Worm (Caenorhabditis elegans): ENCODE results near the gene F32D8.4.
A peak's percentile ranks its signal among the peaks of the same experiment; 100 is the strongest.

Gene F32D8.4

DNA sequence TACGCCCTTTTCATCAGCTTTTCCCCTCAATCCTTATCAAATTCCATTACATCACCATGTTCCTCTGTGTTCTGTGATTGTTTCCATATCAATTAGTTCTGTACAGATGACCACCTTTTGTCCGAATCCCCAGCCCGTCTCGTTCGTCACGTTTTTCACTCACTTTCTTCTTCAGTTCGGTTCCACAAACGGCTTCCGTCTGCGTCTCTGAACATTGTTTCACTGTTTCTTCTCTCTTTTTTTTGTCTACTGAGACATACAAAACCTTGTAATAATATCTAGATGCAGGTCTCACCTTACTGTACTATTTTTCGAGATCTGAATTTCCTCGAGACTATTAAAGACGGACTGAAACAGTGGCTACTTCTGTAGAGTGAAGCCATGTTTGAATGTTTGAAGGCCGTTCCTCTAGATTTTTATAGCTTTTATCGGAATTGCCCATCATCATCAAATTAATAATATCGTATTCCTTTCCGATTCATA is 6.9 kb downstream of the F32D8.4 start, which contains the start of gene F32D8.3:
TSS of gene F32D8.3 (plus strand) at position 433 of the 483 bp plus-strand sequence.
- TF ChIP-seq syd-9 (tag; optimal IDR thresholded peaks at IDR 0.05), result no peak
- no peak for TF ChIP-seq ceh-2 (tag; optimal IDR thresholded peaks at IDR 0.05)
- no peak for TF ChIP-seq hlh-8 (tag; optimal IDR thresholded peaks at IDR 0.05)
- no peak for TF ChIP-seq nfya-1 (tag; optimal IDR thresholded peaks at IDR 0.05)
- no peak for TF ChIP-seq ztf-16 (tag; optimal IDR thresholded peaks at IDR 0.05)
- no peak for TF ChIP-seq K09A11.1 (tag; optimal IDR thresholded peaks at IDR 0.05; ENCODE audit: insufficient read depth)
- TF ChIP-seq dve-1 (tag; optimal IDR thresholded peaks at IDR 0.05), result no peak
- TF ChIP-seq hlh-15 (tag; optimal IDR thresholded peaks at IDR 0.05), result no peak
- TF ChIP-seq rnt-1 (tag; optimal IDR thresholded peaks at IDR 0.05), result no peak
- TF ChIP-seq ceh-18 (tag; optimal IDR thresholded peaks at IDR 0.05), result no peak
- no peak for TF ChIP-seq ref-2 (tag; optimal IDR thresholded peaks at IDR 0.05)
- no peak for TF ChIP-seq pqm-1 (tag; optimal IDR thresholded peaks at IDR 0.05)
- TF ChIP-seq hlh-30 (tag; optimal IDR thresholded peaks at IDR 0.05; ENCODE audit: insufficient read depth), result no peak
- no peak for TF ChIP-seq eyg-1 (tag; optimal IDR thresholded peaks at IDR 0.05)
- TF ChIP-seq T23F11.4 (GFP tag; optimal IDR thresholded peaks at IDR 0.05), result no peak
- no peak for TF ChIP-seq nhr-11 (tag; optimal IDR thresholded peaks at IDR 0.05)

ce11 chrV:10883478-10883877 is 9.9 kb downstream of the F32D8.4 start, which contains the start of gene F32D8.2:
TSS of gene F32D8.2 (plus strand) at chrV:10883778.
- no peak for TF ChIP-seq madf-2 (tag; optimal IDR thresholded peaks at IDR 0.05)
- TF ChIP-seq C08G9.2 (tag; optimal IDR thresholded peaks at IDR 0.05), result no peak
- TF ChIP-seq F13H6.1 (tag; optimal IDR thresholded peaks at IDR 0.05), result no peak
- TF ChIP-seq che-1 (tag; optimal IDR thresholded peaks at IDR 0.05), result no peak
- no peak for TF ChIP-seq pha-4 (tag; optimal IDR thresholded peaks at IDR 0.05)
- TF ChIP-seq sdc-2 (tag; optimal IDR thresholded peaks at IDR 0.05), result no peak
- no peak for TF ChIP-seq nhr-11 (tag; optimal IDR thresholded peaks at IDR 0.05)
- no peak for TF ChIP-seq nhr-232 (tag; optimal IDR thresholded peaks at IDR 0.05)
- no peak for TF ChIP-seq elt-4 (tag; optimal IDR thresholded peaks at IDR 0.05)
- no peak for TF ChIP-seq fax-1 (tag; optimal IDR thresholded peaks at IDR 0.05)
- TF ChIP-seq ceh-19 (GFP tag; optimal IDR thresholded peaks at IDR 0.05), result no peak
- TF ChIP-seq hlh-6 (tag; optimal IDR thresholded peaks at IDR 0.05), result no peak
- no peak for TF ChIP-seq lin-11 (tag; optimal IDR thresholded peaks at IDR 0.05)
- no peak for TF ChIP-seq ceh-24 (tag; optimal IDR thresholded peaks at IDR 0.05)
- TF ChIP-seq fkh-10 (GFP tag; optimal IDR thresholded peaks at IDR 0.05), result no peak
- no peak for TF ChIP-seq dve-1 (tag; optimal IDR thresholded peaks at IDR 0.05)
- no peak for TF ChIP-seq ceh-31 (tag; optimal IDR thresholded peaks at IDR 0.05)
- TF ChIP-seq unc-3 (GFP tag; conservative IDR thresholded peaks at IDR 0.05), result no peak
- TF ChIP-seq unc-3 (tag; optimal IDR thresholded peaks at IDR 0.05), result no peak

DNA sequence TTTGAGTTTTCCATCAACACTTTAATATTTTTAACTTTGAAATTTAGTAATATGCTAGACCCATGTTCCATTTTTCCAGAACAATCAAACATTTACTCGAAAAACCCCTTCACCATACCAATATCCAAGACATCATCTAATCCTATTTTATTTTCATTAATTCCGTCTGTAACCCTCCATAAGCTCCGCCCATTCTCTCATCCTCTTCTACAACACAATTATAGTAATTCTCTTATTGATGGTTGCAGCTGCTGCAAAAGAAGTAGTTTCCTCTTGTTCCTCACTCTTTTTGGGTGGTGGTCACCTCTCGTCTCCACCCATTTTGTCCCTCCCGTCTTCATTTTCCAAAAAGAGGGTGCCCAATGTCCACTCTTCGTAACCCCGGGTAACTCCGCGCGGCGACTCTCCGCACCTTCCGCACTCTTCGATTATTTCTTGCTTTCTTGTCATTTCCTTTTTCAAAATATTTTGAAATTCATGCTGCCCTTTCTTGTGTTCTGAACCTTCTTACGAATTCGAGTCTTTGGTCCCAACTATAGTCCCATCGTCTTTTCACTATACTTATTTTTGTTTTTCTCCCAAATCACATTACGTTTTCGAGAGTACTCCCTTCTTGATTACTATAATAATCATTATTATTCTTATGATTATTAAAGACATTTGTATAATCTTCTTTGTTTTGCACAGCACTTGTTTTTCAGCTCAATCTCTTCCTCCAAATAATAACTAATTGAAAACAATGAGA is 13.1 kb downstream of the F32D8.4 start, which contains the start of gene F32D8.1:
TSS of gene F32D8.1 (plus strand) at position 695 of the 745 bp plus-strand sequence.
- no peak for TF ChIP-seq zip-5 (tag; optimal IDR thresholded peaks at IDR 0.05)
- TF ChIP-seq ttx-3 (tag; optimal IDR thresholded peaks at IDR 0.05), result no peak
- no peak for TF ChIP-seq elt-4 (tag; optimal IDR thresholded peaks at IDR 0.05)
- TF ChIP-seq ceh-31 (tag; optimal IDR thresholded peaks at IDR 0.05), result peak; percentile 26
- no peak for TF ChIP-seq ceh-18 (tag; optimal IDR thresholded peaks at IDR 0.05)
- TF ChIP-seq hlh-15 (tag; optimal IDR thresholded peaks at IDR 0.05), result no peak
- no peak for TF ChIP-seq ceh-14 (tag; optimal IDR thresholded peaks at IDR 0.05)
- no peak for TF ChIP-seq pha-4 (tag; optimal IDR thresholded peaks at IDR 0.05)
- no peak for TF ChIP-seq nfya-1 (tag; optimal IDR thresholded peaks at IDR 0.05)
- TF ChIP-seq ceh-24 (tag; optimal IDR thresholded peaks at IDR 0.05), result no peak
- no peak for TF ChIP-seq pqm-1 (tag; optimal IDR thresholded peaks at IDR 0.05)
- TF ChIP-seq ahr-1 (tag; optimal IDR thresholded peaks at IDR 0.05), result no peak
- TF ChIP-seq ceh-6 (GFP tag; optimal IDR thresholded peaks at IDR 0.05), result no peak
- TF ChIP-seq che-1 (tag; optimal IDR thresholded peaks at IDR 0.05), result no peak
- peak; percentile 85 for TF ChIP-seq unc-42 (tag; optimal IDR thresholded peaks at IDR 0.05)
- no peak for TF ChIP-seq hlh-6 (tag; optimal IDR thresholded peaks at IDR 0.05)
